ENCODE assay signal across 4 fruit fly cellular contexts in the genomic region with DNA sequence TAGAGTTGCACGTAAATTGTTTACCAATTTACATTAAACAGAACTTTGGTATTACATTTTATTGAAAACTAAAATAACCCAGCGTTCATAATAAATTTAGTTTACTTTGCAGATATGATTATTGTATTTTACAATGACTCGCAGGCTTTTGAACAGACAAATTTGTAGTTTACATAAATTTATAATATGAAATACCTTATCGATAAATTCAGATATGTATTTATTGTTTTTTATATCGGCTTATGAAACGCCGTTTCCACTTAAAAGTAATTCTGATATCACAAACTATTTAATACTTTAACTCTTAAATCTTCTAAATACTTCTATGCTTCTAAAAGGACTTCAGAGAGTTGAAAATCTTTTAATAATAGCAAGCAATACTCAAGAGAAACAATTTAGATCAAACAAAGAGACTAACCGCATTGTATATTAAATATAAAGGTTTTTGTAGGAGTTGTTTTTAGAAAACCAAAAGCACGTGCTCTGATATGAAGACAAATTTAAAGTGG.
TF ChIP-seq lines count a peak whose summit lies in the region.

PIP4K (minus strand) TSS at position 196 of the 509 bp plus-strand sequence.

- TF ChIP-seq CTCF in whole organism, embryonic (GFP tag; optimal IDR thresholded peaks at IDR 0.05; lab: Kevin White, UChicago), result no peak

TF ChIP-seq in whole organism, adult, 20 proteins besides CTCF, POLR2A, EP300 and RAD21:
- TF ChIP-seq cic (GFP tag; optimal IDR thresholded peaks at IDR 0.05; lab: Kevin White, UChicago) (no peak), CG14711 (tag; optimal IDR thresholded peaks at IDR 0.05; lab: Kevin White, UChicago) (peak; percentile 52), CG12768 (GFP tag; optimal IDR thresholded peaks at IDR 0.05; lab: Kevin White, UChicago) (no peak), kay (GFP tag; lab: Kevin White, UChicago; ENCODE audit: borderline replicate concordance) (no peak), Crg-1 (GFP tag; optimal IDR thresholded peaks at IDR 0.05; lab: Kevin White, UChicago) (no peak), ovo (GFP tag; optimal IDR thresholded peaks at IDR 0.05; lab: Kevin White, UChicago) (no peak), CG1620 (GFP tag; optimal IDR thresholded peaks at IDR 0.05; lab: Kevin White, UChicago) (no peak), CG5204 (GFP tag; optimal IDR thresholded peaks at IDR 0.05; lab: Kevin White, UChicago) (peak; percentile 41), pad (GFP tag; optimal IDR thresholded peaks at IDR 0.05; lab: Kevin White, UChicago) (no peak), CG7045 (GFP tag; optimal IDR thresholded peaks at IDR 0.05; lab: Kevin White, UChicago) (no peak), CG7101 (tag; optimal IDR thresholded peaks at IDR 0.05; lab: Kevin White, UChicago) (no peak), Mnt (GFP tag; optimal IDR thresholded peaks at IDR 0.05; lab: Kevin White, UChicago) (no peak), bab1 (GFP tag; optimal IDR thresholded peaks at IDR 0.05; lab: Kevin White, UChicago) (peak; percentile 47), CG11617 (GFP tag; optimal IDR thresholded peaks at IDR 0.05; lab: Kevin White, UChicago) (peak; percentile 4), CG33017 (tag; optimal IDR thresholded peaks at IDR 0.05; lab: Kevin White, UChicago) (no peak), Clk (GFP tag; optimal IDR thresholded peaks at IDR 0.05; lab: Kevin White, UChicago) (no peak), tj (GFP tag; optimal IDR thresholded peaks at IDR 0.05; lab: Kevin White, UChicago) (no peak), Hr96 (GFP tag; optimal IDR thresholded peaks at IDR 0.05; lab: Kevin White, UChicago) (no peak), cnc (optimal IDR thresholded peaks at IDR 0.05; lab: Kevin White, UChicago) (no peak), toe (GFP tag; optimal IDR thresholded peaks at IDR 0.05; lab: Kevin White, UChicago) (no peak)

TF ChIP-seq in whole organism, embryonic, 481 proteins besides CTCF, POLR2A, EP300 and RAD21 (continues in another document):
- TF ChIP-seq CG10366 (GFP tag; IDR thresholded peaks at IDR 0.05; lab: Robert Waterston, UW) (no peak), Abd-B (GFP tag; optimal IDR thresholded peaks at IDR 0.05; lab: Kevin White, UChicago) (no peak), trem (tag; optimal IDR thresholded peaks at IDR 0.05; lab: Kevin White, UChicago) (peak; percentile 36), salm (tag; optimal IDR thresholded peaks at IDR 0.05; lab: Kevin White, UChicago) (no peak), ATbp (GFP tag; optimal IDR thresholded peaks at IDR 0.05; lab: Kevin White, UChicago) (no peak), CG9932 (GFP tag; IDR thresholded peaks at IDR 0.05; lab: Robert Waterston, UW) (no peak), CG17912 (GFP tag; optimal IDR thresholded peaks at IDR 0.05; lab: Kevin White, UChicago) (no peak), vfl (GFP tag; optimal IDR thresholded peaks at IDR 0.05; lab: Kevin White, UChicago) (no peak), z (GFP tag; IDR thresholded peaks at IDR 0.05; lab: Robert Waterston, UW) (no peak), CG4328 (GFP tag; optimal IDR thresholded peaks at IDR 0.05; lab: Kevin White, UChicago) (no peak), MTF-1 (GFP tag; optimal IDR thresholded peaks at IDR 0.05; lab: Kevin White, UChicago; ENCODE audit: borderline replicate concordance) (no peak), Myb (GFP tag; optimal IDR thresholded peaks at IDR 0.05; lab: Kevin White, UChicago) (no peak), CG30020 (tag; optimal IDR thresholded peaks at IDR 0.05; lab: Kevin White, UChicago) (peak; percentile 99), ato (GFP tag; IDR thresholded peaks at IDR 0.05; lab: Robert Waterston, UW; ENCODE audit: partially characterized antibody) (no peak), tll (GFP tag; optimal IDR thresholded peaks at IDR 0.05; lab: Kevin White, UChicago) (no peak), phol (tag; optimal IDR thresholded peaks at IDR 0.05; lab: Kevin White, UChicago) (no peak), vvl (GFP tag; IDR thresholded peaks at IDR 0.05; lab: Robert Waterston, UW) (no peak), CG11696 (GFP tag; IDR thresholded peaks at IDR 0.05; lab: Robert Waterston, UW) (no peak), ERR (GFP tag; optimal IDR thresholded peaks at IDR 0.05; lab: Kevin White, UChicago) (no peak), schlank (tag; optimal IDR thresholded peaks at IDR 0.05; lab: Kevin White, UChicago) (no peak), grau (tag; optimal IDR thresholded peaks at IDR 0.05; lab: Kevin White, UChicago) (no peak), CG17361 (GFP tag; IDR thresholded peaks at IDR 0.05; lab: Robert Waterston, UW) (peak; percentile 58; the same call in 2 of the 3 replicates), NFAT (GFP tag; IDR thresholded peaks at IDR 0.05; lab: Robert Waterston, UW) (no peak), CG10462 (GFP tag; optimal IDR thresholded peaks at IDR 0.05; lab: Kevin White, UChicago) (no peak)

TF ChIP-seq in whole organism, prepupa, 60 proteins besides CTCF, POLR2A, EP300 and RAD21 (continues in another document):
- no peak for TF ChIP-seq CG34406 (GFP tag; optimal IDR thresholded peaks at IDR 0.05; lab: Kevin White, UChicago)
- TF ChIP-seq CG7368 (GFP tag; optimal IDR thresholded peaks at IDR 0.05; lab: Kevin White, UChicago), result no peak
- no peak for TF ChIP-seq fd85E (GFP tag; optimal IDR thresholded peaks at IDR 0.05; lab: Kevin White, UChicago)
- no peak for TF ChIP-seq Eip75B (GFP tag; optimal IDR thresholded peaks at IDR 0.05; lab: Kevin White, UChicago)
- no peak for TF ChIP-seq CG11902 (GFP tag; optimal IDR thresholded peaks at IDR 0.05; lab: Kevin White, UChicago)
- no peak for TF ChIP-seq CG31627 (GFP tag; optimal IDR thresholded peaks at IDR 0.05; lab: Kevin White, UChicago)
- peak; percentile 2 for TF ChIP-seq CG8632 (GFP tag; optimal IDR thresholded peaks at IDR 0.05; lab: Kevin White, UChicago)
- TF ChIP-seq topi (GFP tag; optimal IDR thresholded peaks at IDR 0.05; lab: Kevin White, UChicago), result no peak
- TF ChIP-seq CG32006 (GFP tag; optimal IDR thresholded peaks at IDR 0.05; lab: Kevin White, UChicago), result no peak
- TF ChIP-seq CG15336 (GFP tag; IDR thresholded peaks at IDR 0.05; lab: Robert Waterston, UW), result no peak
- no peak for TF ChIP-seq lz (GFP tag; optimal IDR thresholded peaks at IDR 0.05; lab: Kevin White, UChicago)
- TF ChIP-seq CG3032 (tag; optimal IDR thresholded peaks at IDR 0.05; lab: Kevin White, UChicago), result peak; percentile 53
- no peak for TF ChIP-seq achi (GFP tag; optimal IDR thresholded peaks at IDR 0.05; lab: Kevin White, UChicago)
- no peak for TF ChIP-seq Sox102F (GFP tag; optimal IDR thresholded peaks at IDR 0.05; lab: Kevin White, UChicago)
- TF ChIP-seq fkh (GFP tag; optimal IDR thresholded peaks at IDR 0.05; lab: Kevin White, UChicago), result no peak
- TF ChIP-seq CG4318 (GFP tag; optimal IDR thresholded peaks at IDR 0.05; lab: Kevin White, UChicago), result no peak
- TF ChIP-seq OdsH (GFP tag; optimal IDR thresholded peaks at IDR 0.05; lab: Kevin White, UChicago), result peak; percentile 38
- TF ChIP-seq Blimp-1 (GFP tag; optimal IDR thresholded peaks at IDR 0.05; lab: Kevin White, UChicago), result no peak
- TF ChIP-seq Eip78C (GFP tag; lab: Kevin White, UChicago), result no peak
- no peak for TF ChIP-seq eg (GFP tag; IDR thresholded peaks at IDR 0.05; lab: Robert Waterston, UW)
- no peak for TF ChIP-seq CG3919 (GFP tag; optimal IDR thresholded peaks at IDR 0.05; lab: Kevin White, UChicago)
- no peak for TF ChIP-seq esn (GFP tag; optimal IDR thresholded peaks at IDR 0.05; lab: Kevin White, UChicago)
- TF ChIP-seq salr (GFP tag; optimal IDR thresholded peaks at IDR 0.05; lab: Kevin White, UChicago), result no peak
- TF ChIP-seq dsx (GFP tag; optimal IDR thresholded peaks at IDR 0.05; lab: Kevin White, UChicago; ENCODE audit: poor library complexity, severe bottlenecking), result peak; percentile 97
- no peak for TF ChIP-seq spab (GFP tag; optimal IDR thresholded peaks at IDR 0.05; lab: Kevin White, UChicago)
- no peak for TF ChIP-seq svp (GFP tag; lab: Kevin White, UChicago)

TF ChIP-seq in whole organism, wandering third instar larva, 38 proteins besides CTCF, POLR2A, EP300 and RAD21:
- TF ChIP-seq Myc (optimal IDR thresholded peaks at IDR 0.05; lab: Kevin White, UChicago) (peak; percentile 48), woc (GFP tag; optimal IDR thresholded peaks at IDR 0.05; lab: Kevin White, UChicago) (peak; percentile 33), psq (GFP tag; optimal IDR thresholded peaks at IDR 0.05; lab: Kevin White, UChicago) (no peak), Hnf4 (GFP tag; optimal IDR thresholded peaks at IDR 0.05; lab: Kevin White, UChicago) (peak; percentile 2), fru (GFP tag; optimal IDR thresholded peaks at IDR 0.05; lab: Kevin White, UChicago) (no peak), GATAd (GFP tag; optimal IDR thresholded peaks at IDR 0.05; lab: Kevin White, UChicago) (no peak), N (GFP tag; optimal IDR thresholded peaks at IDR 0.05; lab: Kevin White, UChicago) (peak; percentile 58)
